Worm (Caenorhabditis elegans) whole organism, L3 larva: ENCODE data around the gene hlb-1.

Experiments used
- aly-2 ChIP-seq: fragments of 150-350 bp; optimal IDR thresholded peaks from 2 replicates; lab custom pipeline; 2014; ENCODE audit warnings: missing biosample characterization, missing genetic modification characterization
- ama-1 ChIP-seq: fragments of 150-350 bp; optimal IDR thresholded peaks from 2 replicates; lab custom pipeline; 2018
- elt-1 ChIP-seq: fragments of 150-350 bp; optimal IDR thresholded peaks from 2 replicates; lab custom pipeline; 2014; ENCODE audit warnings: missing biosample characterization, missing genetic modification characterization
- hmg-11 ChIP-seq: sonication (generic microtip); optimal IDR thresholded peaks from 2 replicates; lab custom pipeline; 2016; ENCODE audit warnings: missing genetic modification characterization, missing compliant biosample characterization
- mdl-1 ChIP-seq: fragments of 150-350 bp; optimal IDR thresholded peaks from 2 replicates; lab custom pipeline; 2014; ENCODE audit warnings: missing biosample characterization, missing genetic modification characterization
- nhr-237 ChIP-seq: fragments of 150-350 bp; optimal IDR thresholded peaks from 2 replicates; lab custom pipeline; 2014; ENCODE audit warnings: missing biosample characterization, missing genetic modification characterization
- nhr-28 ChIP-seq: fragments of 150-350 bp; optimal IDR thresholded peaks from 2 replicates; lab custom pipeline; 2014; ENCODE audit warnings: missing biosample characterization, missing genetic modification characterization
- nhr-76 ChIP-seq: fragments of 150-350 bp; sonication (generic microtip); optimal IDR thresholded peaks from 5 replicates; lab custom pipeline; 2014; ENCODE audit warnings: missing biosample characterization, missing genetic modification characterization

ce11 chrX:13893256-13893655 lies 10.7 kb upstream of the hlb-1 start, which contains the start of gene sra-37:
- TF ChIP-seq nhr-237 = no peak
- no peak for TF ChIP-seq elt-1 (tag; lab: Kevin White, UChicago)
- TF ChIP-seq mdl-1 = no peak
- TF ChIP-seq nhr-28 (tag; lab: Kevin White, UChicago) = no peak
- no peak for TF ChIP-seq nhr-76 (tag; lab: Kevin White, UChicago)
- no peak for TF ChIP-seq aly-2 (tag; lab: Kevin White, UChicago)
- TF ChIP-seq ama-1 (lab: Kevin White, UChicago) = no peak
- TF ChIP-seq hmg-11 (tag; lab: Kevin White, UChicago) = no peak
